Worm (Caenorhabditis elegans) whole organism, midembryonic: ENCODE results near the gene T05E12.6.

Experiments
- cog-1 ChIP-seq: sonication (generic microtip); optimal IDR thresholded peaks from 2 replicates; lab custom pipeline; 2016; ENCODE audit warnings: missing genetic modification characterization, missing compliant biosample characterization
- flt-1 ChIP-seq: fragments of 200-800 bp; sonication (Bioruptor generic); IDR thresholded peaks from 2 replicates; pipeline ENCODE4 v1.3.6; 2022; ENCODE audit warnings: missing genetic modification characterization, missing compliant biosample characterization
- klf-2 ChIP-seq: fragments of 200-800 bp; sonication (Bioruptor generic); conservative IDR thresholded peaks from 2 replicates; pipeline ENCODE4 v1.3.6; 2022; ENCODE audit warnings: missing genetic modification reagents, missing genetic modification characterization, missing compliant biosample characterization
- med-1 ChIP-seq: sonication (generic microtip); optimal IDR thresholded peaks from 2 replicates; lab custom pipeline; 2017; ENCODE audit warnings: missing genetic modification characterization, mild to moderate bottlenecking, missing compliant biosample characterization, antibody characterized with exemption, missing genetic modification reagents; ENCODE audit not compliant: insufficient read depth
- ref-1 ChIP-seq: fragments of 200-800 bp; sonication (Bioruptor generic); conservative IDR thresholded peaks from 2 replicates; pipeline ENCODE4 v1.3.6; 2022; ENCODE audit warnings: missing genetic modification reagents, missing genetic modification characterization, missing compliant biosample characterization
- tab-1 ChIP-seq: fragments of 200-800 bp; sonication (Bioruptor generic); IDR thresholded peaks from 2 replicates; pipeline ENCODE4 v1.3.6; 2022; ENCODE audit warnings: missing genetic modification characterization, missing compliant biosample characterization
- ztf-23 ChIP-seq: fragments of 200-800 bp; sonication (Bioruptor generic); IDR thresholded peaks from 2 replicates; pipeline ENCODE4 v1.3.6; 2022; ENCODE audit warnings: missing genetic modification reagents, missing genetic modification characterization, missing compliant biosample characterization
- ztf-29 ChIP-seq: fragments of 200-800 bp; sonication (Bioruptor generic); IDR thresholded peaks from 2 replicates; pipeline ENCODE4 v1.3.6; 2022; ENCODE audit warnings: missing genetic modification reagents, missing genetic modification characterization, missing compliant biosample characterization

- TF ChIP-seq ref-1 (GFP tag; lab: Robert Waterston, UW) (no peak), klf-2 (GFP tag; lab: Robert Waterston, UW) (no peak), med-1 (GFP tag; lab: Kevin White, UChicago) (no peak), flt-1 (GFP tag; lab: Robert Waterston, UW) (no peak), tab-1 (GFP tag; lab: Robert Waterston, UW) (no peak), cog-1 (tag; lab: Kevin White, UChicago) (no peak), ztf-29 (GFP tag; lab: Robert Waterston, UW) (no peak), ztf-23 (no peak)
Observed at ce11 chrV:17061585-17061984, 27.7 kb downstream of the T05E12.6 start, which contains the start of gene F28B1.9.
